Fruit fly (Drosophila melanogaster): ENCODE results near the gene CG12426.

Gene CG12426

DNA sequence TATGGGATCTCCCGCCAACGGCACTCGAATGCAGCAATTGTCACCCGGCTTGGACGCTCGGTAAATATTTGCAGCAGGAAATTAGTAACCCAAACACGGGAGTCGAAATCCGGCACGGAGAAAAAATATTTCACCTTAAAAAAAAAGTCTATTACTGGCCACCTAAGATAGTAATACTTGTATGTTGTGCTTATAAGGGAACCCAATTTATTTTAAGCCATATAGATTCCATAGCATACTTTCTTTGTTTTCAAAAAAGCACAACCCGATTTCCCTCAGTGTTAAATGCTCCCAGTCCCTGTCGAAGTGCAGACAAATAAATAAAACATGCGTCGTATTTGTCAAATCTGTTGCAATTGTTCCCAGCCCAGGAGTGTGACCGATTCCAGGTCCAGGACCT is 46.0 kb downstream of the CG12426 start (continued):
- TF ChIP-seq CG7786 (GFP tag; optimal IDR thresholded peaks at IDR 0.05): no peak
- no peak for TF ChIP-seq crol (GFP tag; IDR thresholded peaks at IDR 0.05)
- no peak for TF ChIP-seq CG10462 (GFP tag; optimal IDR thresholded peaks at IDR 0.05)
- TF ChIP-seq CG32532 (GFP tag; IDR thresholded peaks at IDR 0.05): no peak
- no peak for TF ChIP-seq HLH3B (GFP tag; IDR thresholded peaks at IDR 0.05)
- no peak for TF ChIP-seq Dad (GFP tag; optimal IDR thresholded peaks at IDR 0.05)
- no peak for TF ChIP-seq CG17385 (GFP tag; optimal IDR thresholded peaks at IDR 0.05)
- no peak for TF ChIP-seq Dll (GFP tag; IDR thresholded peaks at IDR 0.05; ENCODE audit: partially characterized antibody)
- TF ChIP-seq mirr (GFP tag; optimal IDR thresholded peaks at IDR 0.05): no peak
- TF ChIP-seq TFAM (GFP tag; optimal IDR thresholded peaks at IDR 0.05): no peak
- no peak for TF ChIP-seq sob (GFP tag; IDR thresholded peaks at IDR 0.05)
- TF ChIP-seq CG7271 (tag; optimal IDR thresholded peaks at IDR 0.05): no peak
- no peak for TF ChIP-seq CG33213 (GFP tag; optimal IDR thresholded peaks at IDR 0.05)
- TF ChIP-seq CG17612 (GFP tag; IDR thresholded peaks at IDR 0.05): no peak
- no peak for TF ChIP-seq abd-A (tag; optimal IDR thresholded peaks at IDR 0.05)
- no peak for TF ChIP-seq Doc3 (GFP tag; IDR thresholded peaks at IDR 0.05; ENCODE audit: partially characterized antibody)
- TF ChIP-seq NC2β (GFP tag; optimal IDR thresholded peaks at IDR 0.05): peak; percentile 5
- 0 out of 2 replicates have a peak, but pooled peaks have one; percentile 24 for TF ChIP-seq peb (GFP tag; IDR thresholded peaks at IDR 0.05)
- TF ChIP-seq CG32767 (GFP tag; IDR thresholded peaks at IDR 0.05): no peak
- TF ChIP-seq Drgx (GFP tag; IDR thresholded peaks at IDR 0.05): no peak
- no peak for TF ChIP-seq disco-r (GFP tag; optimal IDR thresholded peaks at IDR 0.05)
- TF ChIP-seq CG14710 (tag; optimal IDR thresholded peaks at IDR 0.05): peak; percentile 24
- TF ChIP-seq CG12299 (tag; optimal IDR thresholded peaks at IDR 0.05): no peak
- no peak for TF ChIP-seq CHES-1-like (GFP tag; optimal IDR thresholded peaks at IDR 0.05)
- TF ChIP-seq CG31224 (GFP tag; IDR thresholded peaks at IDR 0.05): no peak
- peak; percentile 24 for TF ChIP-seq CG1529 (GFP tag; optimal IDR thresholded peaks at IDR 0.05)
- no peak for TF ChIP-seq CG13296 (GFP tag; optimal IDR thresholded peaks at IDR 0.05)
- no peak for TF ChIP-seq kah (GFP tag; optimal IDR thresholded peaks at IDR 0.05)
- TF ChIP-seq Max (GFP tag; optimal IDR thresholded peaks at IDR 0.05): no peak
- no peak for TF ChIP-seq da (GFP tag; optimal IDR thresholded peaks at IDR 0.05)
- TF ChIP-seq CG1602 (GFP tag; optimal IDR thresholded peaks at IDR 0.05): peak; percentile 28
- TF ChIP-seq D (optimal IDR thresholded peaks at IDR 0.05): no peak
- peak; percentile 12 for TF ChIP-seq D (GFP tag; optimal IDR thresholded peaks at IDR 0.05)
- no peak for TF ChIP-seq sna (GFP tag; IDR thresholded peaks at IDR 0.05; ENCODE audit: partially characterized antibody)
- peak; percentile 32 for TF ChIP-seq ATbp (GFP tag; optimal IDR thresholded peaks at IDR 0.05)
- no peak for TF ChIP-seq aop (GFP tag; IDR thresholded peaks at IDR 0.05)
- peak in 1 of 2 experiments; percentile 65 for TF ChIP-seq bsh (GFP tag; optimal IDR thresholded peaks at IDR 0.05)
- TF ChIP-seq gro (GFP tag; optimal IDR thresholded peaks at IDR 0.05): no peak
- no peak for TF ChIP-seq Vsx1 (GFP tag; optimal IDR thresholded peaks at IDR 0.05)
- TF ChIP-seq CG8944 (GFP tag; optimal IDR thresholded peaks at IDR 0.05): no peak
- peak; percentile 14 for TF ChIP-seq CG16863 (GFP tag; optimal IDR thresholded peaks at IDR 0.05)
- TF ChIP-seq B-H1 (GFP tag; IDR thresholded peaks at IDR 0.05): no peak
- no peak for TF ChIP-seq knrl (GFP tag; IDR thresholded peaks at IDR 0.05; ENCODE audit: partially characterized antibody)
- TF ChIP-seq Camta (GFP tag; optimal IDR thresholded peaks at IDR 0.05): no peak
- TF ChIP-seq CG18011 (GFP tag; optimal IDR thresholded peaks at IDR 0.05): no peak
- no peak for TF ChIP-seq CG4360 (GFP tag; IDR thresholded peaks at IDR 0.05)
- no peak for TF ChIP-seq CG3847 (GFP tag; IDR thresholded peaks at IDR 0.05)
- no peak for TF ChIP-seq jigr1 (GFP tag; IDR thresholded peaks at IDR 0.05)
- TF ChIP-seq otp (GFP tag; IDR thresholded peaks at IDR 0.05): 0 out of 3 replicates have a peak, but pooled peaks have one; percentile 47
- TF ChIP-seq CG1233 (GFP tag; optimal IDR thresholded peaks at IDR 0.05): no peak
- no peak for TF ChIP-seq CG2116 (GFP tag; optimal IDR thresholded peaks at IDR 0.05)
- TF ChIP-seq CG7357 (GFP tag; IDR thresholded peaks at IDR 0.05): 0 out of 3 replicates have a peak, but pooled peaks have one; percentile 11

Data from whole organism, embryonic.